Worm (Caenorhabditis elegans) whole organism, mixed stage, embryonic: ENCODE measurements around the gene ZK1127.5.

Source experiments
- M03D4.4 ChIP-seq: sonication (generic microtip); optimal IDR thresholded peaks from 2 replicates; lab custom pipeline; 2017; ENCODE audit warnings: mild to moderate bottlenecking, missing genetic modification characterization, missing compliant biosample characterization
- bed-3 ChIP-seq: fragments of 200-800 bp; sonication (Bioruptor generic); optimal IDR thresholded peaks from 3 replicates; lab custom pipeline; 2018; ENCODE audit warnings: mild to moderate bottlenecking, missing genetic modification characterization, moderate library complexity, missing compliant biosample characterization
- blmp-1 ChIP-seq: fragments of 150-350 bp; optimal IDR thresholded peaks from 2 replicates; lab custom pipeline; 2014; ENCODE audit warnings: missing biosample characterization, missing genetic modification characterization
- ceh-43 ChIP-seq: fragments of 200-800 bp; sonication (Bioruptor generic); optimal IDR thresholded peaks from 2 replicates; lab custom pipeline; 2018; ENCODE audit warnings: mild to moderate bottlenecking, missing genetic modification characterization, moderate library complexity, missing compliant biosample characterization
- ceh-83 ChIP-seq: fragments of 200-800 bp; sonication (Bioruptor generic); optimal IDR thresholded peaks from 2 replicates; lab custom pipeline; 2018; ENCODE audit warnings: mild to moderate bottlenecking, missing genetic modification characterization, missing compliant biosample characterization
- ces-1 ChIP-seq: fragments of 150-350 bp; optimal IDR thresholded peaks from 2 replicates; lab custom pipeline; 2014; ENCODE audit warnings: missing biosample characterization, missing genetic modification reagents, missing genetic modification characterization
- cnd-1 ChIP-seq: fragments of 200-800 bp; sonication (Bioruptor generic); optimal IDR thresholded peaks from 2 replicates; lab custom pipeline; 2018; ENCODE audit warnings: mild to moderate bottlenecking, missing genetic modification characterization, missing compliant biosample characterization
- drap-1 ChIP-seq: fragments of 200-800 bp; sonication (Bioruptor generic); optimal IDR thresholded peaks from 3 replicates; lab custom pipeline; 2018; ENCODE audit warnings: mild to moderate bottlenecking, missing genetic modification characterization, missing compliant biosample characterization
- elt-1 ChIP-seq: sonication (generic microtip); optimal IDR thresholded peaks from 2 replicates; lab custom pipeline; 2017; ENCODE audit warnings: missing genetic modification characterization, mild to moderate bottlenecking, missing compliant biosample characterization, antibody characterized with exemption, moderate library complexity, borderline replicate concordance; ENCODE audit not compliant: insufficient read depth
- elt-3 ChIP-seq: fragments of 150-350 bp; optimal IDR thresholded peaks from 2 replicates; lab custom pipeline; 2014; ENCODE audit warnings: missing biosample characterization, missing genetic modification characterization
- flh-1 ChIP-seq: fragments of 200-800 bp; sonication (Bioruptor generic); optimal IDR thresholded peaks from 2 replicates; lab custom pipeline; 2018; ENCODE audit warnings: mild to moderate bottlenecking, missing genetic modification characterization, moderate library complexity, missing compliant biosample characterization
- ham-2 ChIP-seq: fragments of 200-800 bp; sonication (Bioruptor generic); optimal IDR thresholded peaks from 2 replicates; lab custom pipeline; 2018; ENCODE audit warnings: mild to moderate bottlenecking, missing genetic modification characterization, missing compliant biosample characterization
- lin-13 ChIP-seq: fragments of 150-350 bp; optimal IDR thresholded peaks from 2 replicates; lab custom pipeline; 2014; ENCODE audit warnings: missing biosample characterization, missing genetic modification characterization
- lin-32 ChIP-seq: fragments of 200-800 bp; sonication (Bioruptor generic); optimal IDR thresholded peaks from 2 replicates; lab custom pipeline; 2018; ENCODE audit warnings: mild to moderate bottlenecking, missing genetic modification characterization, missing compliant biosample characterization
- lsy-2 ChIP-seq: fragments of 150-350 bp; optimal IDR thresholded peaks from 2 replicates; lab custom pipeline; 2014; ENCODE audit warnings: missing biosample characterization, missing genetic modification characterization
- mab-5 ChIP-seq: fragments of 150-350 bp; optimal IDR thresholded peaks from 2 replicates; lab custom pipeline; 2014; ENCODE audit warnings: missing biosample characterization, missing genetic modification characterization
- mep-1 ChIP-seq: fragments of 150-350 bp; optimal IDR thresholded peaks from 2 replicates; lab custom pipeline; 2017; ENCODE audit warnings: missing biosample characterization, missing genetic modification reagents, missing genetic modification characterization, inconsistent platforms
- nhr-2 ChIP-seq: fragments of 150-350 bp; optimal IDR thresholded peaks from 2 replicates; lab custom pipeline; 2014; ENCODE audit warnings: missing biosample characterization, missing genetic modification characterization
- nhr-237 ChIP-seq: fragments of 150-350 bp; optimal IDR thresholded peaks from 2 replicates; lab custom pipeline; 2014; ENCODE audit warnings: missing biosample characterization, missing genetic modification characterization
- nhr-28 ChIP-seq: fragments of 150-350 bp; optimal IDR thresholded peaks from 2 replicates; lab custom pipeline; 2014; ENCODE audit warnings: missing biosample characterization, missing genetic modification characterization
- nhr-76 ChIP-seq: sonication (generic microtip); optimal IDR thresholded peaks from 2 replicates; lab custom pipeline; 2017; ENCODE audit warnings: missing biosample characterization, missing genetic modification characterization
- pha-4 ChIP-seq: fragments of 150-350 bp; optimal IDR thresholded peaks from 2 replicates; lab custom pipeline; 2018; ENCODE audit warnings: missing biosample characterization, missing genetic modification reagents, missing genetic modification characterization
- sem-2 ChIP-seq: fragments of 200-800 bp; sonication (Bioruptor generic); optimal IDR thresholded peaks from 2 replicates; lab custom pipeline; 2018; ENCODE audit warnings: mild to moderate bottlenecking, missing genetic modification characterization, missing compliant biosample characterization
- snpc-4 ChIP-seq: fragments of 150-350 bp; optimal IDR thresholded peaks from 2 replicates; lab custom pipeline; 2014; ENCODE audit warnings: missing biosample characterization, missing genetic modification characterization
- sptf-1 ChIP-seq: sonication (generic microtip); optimal IDR thresholded peaks from 2 replicates; lab custom pipeline; 2017; ENCODE audit warnings: mild to moderate bottlenecking, missing genetic modification characterization, moderate library complexity, missing compliant biosample characterization
- tbx-8 ChIP-seq: fragments of 200-800 bp; sonication (Bioruptor generic); optimal IDR thresholded peaks from 2 replicates; lab custom pipeline; 2018; ENCODE audit warnings: mild to moderate bottlenecking, missing genetic modification characterization, moderate library complexity, missing compliant biosample characterization
- unc-120 ChIP-seq: sonication (generic microtip); optimal IDR thresholded peaks from 2 replicates; lab custom pipeline; 2017; ENCODE audit warnings: missing genetic modification characterization, missing compliant biosample characterization; ENCODE audit not compliant: poor library complexity, severe bottlenecking
- unc-39 ChIP-seq: fragments of 150-350 bp; optimal IDR thresholded peaks from 2 replicates; lab custom pipeline; 2014; ENCODE audit warnings: missing biosample characterization, missing genetic modification characterization
- unc-62 ChIP-seq: fragments of 150-350 bp; optimal IDR thresholded peaks from 2 replicates; lab custom pipeline; 2014; ENCODE audit warnings: missing biosample characterization, missing genetic modification reagents, missing genetic modification characterization
- zip-8 ChIP-seq: fragments of 150-350 bp; optimal IDR thresholded peaks from 2 replicates; lab custom pipeline; 2014; ENCODE audit warnings: missing biosample characterization, missing genetic modification characterization
- ztf-11 ChIP-seq: fragments of 150-350 bp; optimal IDR thresholded peaks from 2 replicates; lab custom pipeline; 2014; ENCODE audit warnings: missing biosample characterization, missing genetic modification characterization

Gene ZK1127.5

DNA sequence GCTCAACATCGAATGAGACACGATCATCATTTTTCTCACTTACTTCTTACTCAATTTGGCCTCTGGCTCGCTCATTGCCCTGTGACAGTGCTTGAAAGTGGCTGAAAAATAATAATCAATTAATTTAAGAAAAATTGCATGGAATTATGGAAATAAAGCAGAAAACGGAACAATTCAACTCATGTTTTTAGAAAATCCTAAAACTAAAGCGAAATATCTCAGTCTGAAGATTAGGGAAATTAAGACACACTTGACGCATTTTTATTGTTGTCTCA lies 21.8 kb downstream of the ZK1127.5 start, which contains the start of gene kars-1:
kars-1 (minus strand) TSS at position 101 of the 275 bp plus-strand sequence.
- no peak for TF ChIP-seq bed-3 (GFP tag; lab: Kevin White, UChicago)
- no peak for TF ChIP-seq nhr-2 (tag; lab: Kevin White, UChicago)
- no peak for TF ChIP-seq drap-1
- no peak for TF ChIP-seq sem-2 (GFP tag; lab: Kevin White, UChicago)
- no peak for TF ChIP-seq elt-3 (tag; lab: Kevin White, UChicago)
- no peak for TF ChIP-seq unc-62
- TF ChIP-seq pha-4 (tag; lab: Kevin White, UChicago), result no peak
- no peak for TF ChIP-seq unc-39 (tag; lab: Kevin White, UChicago)
- TF ChIP-seq lin-13, result no peak
- no peak for TF ChIP-seq ceh-83 (GFP tag; lab: Kevin White, UChicago)
- TF ChIP-seq sptf-1 (tag; lab: Kevin White, UChicago), result no peak
- no peak for TF ChIP-seq snpc-4
- no peak for TF ChIP-seq ces-1 (GFP tag; lab: Kevin White, UChicago)
- no peak for TF ChIP-seq lin-32
- TF ChIP-seq elt-1 (tag; lab: Kevin White, UChicago), result no peak
- no peak for TF ChIP-seq mep-1

- peak; percentile 63 for TF ChIP-seq mep-1
- TF ChIP-seq sptf-1 (tag; lab: Kevin White, UChicago), result peak; percentile 68
- TF ChIP-seq lsy-2 (tag; lab: Kevin White, UChicago), result peak; percentile 80
- peak; percentile 76 for TF ChIP-seq nhr-237 (tag; lab: Kevin White, UChicago)
- peak; percentile 95 for TF ChIP-seq ces-1 (GFP tag; lab: Kevin White, UChicago)
- TF ChIP-seq mab-5 (tag; lab: Kevin White, UChicago), result no peak
- TF ChIP-seq cnd-1, result peak; percentile 30
- TF ChIP-seq ceh-83 (GFP tag; lab: Kevin White, UChicago), result no peak
- TF ChIP-seq elt-3 (tag; lab: Kevin White, UChicago), result no peak
- no peak for TF ChIP-seq nhr-28 (tag; lab: Kevin White, UChicago)
- no peak for TF ChIP-seq ham-2 (GFP tag; lab: Kevin White, UChicago)
- TF ChIP-seq M03D4.4 (tag; lab: Kevin White, UChicago), result no peak
- peak; percentile 4 for TF ChIP-seq lin-13
- TF ChIP-seq unc-62, result no peak
Measured at ce11 chrII:7072590-7073536, 22.4 kb downstream of the ZK1127.5 start.

ce11 chrII:7073537-7073913 lies 23.1 kb downstream of the ZK1127.5 start, which contains the start of gene kat-1:
Gene kat-1, plus strand, starts transcription at chrII:7073814.
- TF ChIP-seq tbx-8, result no peak
- TF ChIP-seq ceh-43 (GFP tag; lab: Kevin White, UChicago), result no peak
- TF ChIP-seq sptf-1 (tag; lab: Kevin White, UChicago), result no peak
- no peak for TF ChIP-seq nhr-237 (tag; lab: Kevin White, UChicago)
- no peak for TF ChIP-seq nhr-76 (tag; lab: Kevin White, UChicago)
- no peak for TF ChIP-seq nhr-28 (tag; lab: Kevin White, UChicago)
- no peak for TF ChIP-seq drap-1
- no peak for TF ChIP-seq unc-39 (tag; lab: Kevin White, UChicago)
- TF ChIP-seq lin-13, result no peak
- TF ChIP-seq lin-32, result no peak
- TF ChIP-seq ces-1 (GFP tag; lab: Kevin White, UChicago), result no peak
- TF ChIP-seq cnd-1, result no peak
- TF ChIP-seq M03D4.4 (tag; lab: Kevin White, UChicago), result no peak
- TF ChIP-seq bed-3 (GFP tag; lab: Kevin White, UChicago), result no peak

- no peak for TF ChIP-seq blmp-1 (tag; lab: Kevin White, UChicago)
- TF ChIP-seq nhr-2 (tag; lab: Kevin White, UChicago), result no peak
- TF ChIP-seq unc-120 (tag; lab: Kevin White, UChicago), result no peak
- TF ChIP-seq pha-4 (tag; lab: Kevin White, UChicago), result no peak
- TF ChIP-seq nhr-76 (tag; lab: Kevin White, UChicago), result no peak
- no peak for TF ChIP-seq cnd-1
- TF ChIP-seq zip-8 (tag; lab: Kevin White, UChicago), result no peak
- TF ChIP-seq flh-1, result no peak
- TF ChIP-seq sptf-1 (tag; lab: Kevin White, UChicago), result no peak
- TF ChIP-seq unc-39 (tag; lab: Kevin White, UChicago), result no peak
- TF ChIP-seq ztf-11 (tag; lab: Kevin White, UChicago), result no peak
- no peak for TF ChIP-seq elt-1 (tag; lab: Kevin White, UChicago)
- TF ChIP-seq unc-62, result no peak
Measured at ce11 chrII:7075564-7076228, 25.2 kb downstream of the ZK1127.5 start, which contains the start of gene T02G5.7. Gene T02G5.7, plus strand, starts transcription at chrII:7075614.
